Worm (Caenorhabditis elegans): ENCODE results near the gene nex-2.

- TF ChIP-seq flt-1 (GFP tag; IDR thresholded peaks at IDR 0.05) (no peak), T22C8.4 (GFP tag; IDR thresholded peaks at IDR 0.05) (no peak), med-1 (GFP tag; optimal IDR thresholded peaks at IDR 0.05; ENCODE audit: insufficient read depth) (no peak), ref-1 (GFP tag; conservative IDR thresholded peaks at IDR 0.05) (no peak), ztf-29 (GFP tag; IDR thresholded peaks at IDR 0.05) (no peak), ztf-23 (GFP tag; IDR thresholded peaks at IDR 0.05) (no peak)
Measured at ce11 chrIII:10318062-10318609, 12.1 kb downstream of the nex-2 start, which contains the start of the genes unc-50 and ostf-4.

Data from whole organism, midembryonic.